Fruit fly (Drosophila melanogaster): ENCODE measurements around the gene Brf.

Brf gene

DNA sequence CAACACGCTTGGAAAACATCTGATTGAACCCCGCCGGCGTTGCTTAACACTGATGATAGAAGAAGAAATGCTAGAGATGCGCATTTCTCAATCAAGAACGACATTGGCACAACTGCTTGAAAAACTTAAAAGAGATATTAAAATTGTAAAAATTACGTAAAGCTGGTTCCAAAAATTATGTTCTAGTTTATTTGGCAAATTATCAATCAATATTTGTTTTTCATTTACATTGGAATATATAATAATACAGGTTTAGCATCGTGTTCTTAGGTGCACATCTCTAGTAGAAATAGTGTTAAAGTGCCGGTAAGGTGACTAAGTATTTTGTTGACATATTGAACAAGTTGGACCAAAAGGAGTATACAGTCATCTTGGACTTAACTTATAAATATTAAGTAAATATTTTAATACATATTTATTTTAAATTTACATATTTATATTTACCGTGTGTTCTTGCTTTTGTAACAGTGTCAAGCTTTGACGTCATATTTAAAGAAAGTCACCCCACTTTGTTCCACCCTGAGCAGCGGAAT is at the start of gene Brf, which contains the start of gene sds22 (continued):
- TF ChIP-seq ATbp (GFP tag; optimal IDR thresholded peaks at IDR 0.05) (peak; percentile 69), CG4707 (GFP tag; optimal IDR thresholded peaks at IDR 0.05) (peak; percentile 54), Awh (GFP tag; IDR thresholded peaks at IDR 0.05) (peak; percentile 79; the same call in 1 of the 2 replicates), CG8281 (tag; optimal IDR thresholded peaks at IDR 0.05) (peak; percentile 85), ranshi (GFP tag; IDR thresholded peaks at IDR 0.05) (peak; percentile 95), oc (tag; optimal IDR thresholded peaks at IDR 0.05) (peak; percentile 88), gcm2 (GFP tag; optimal IDR thresholded peaks at IDR 0.05) (peak; percentile 87), Sox102F (GFP tag; optimal IDR thresholded peaks at IDR 0.05) (peak; percentile 95), CG17186 (GFP tag; optimal IDR thresholded peaks at IDR 0.05) (peak; percentile 88), CG9797 (GFP tag; optimal IDR thresholded peaks at IDR 0.05) (peak; percentile 53), sob (GFP tag; IDR thresholded peaks at IDR 0.05) (peak; percentile 96), tup (GFP tag; optimal IDR thresholded peaks at IDR 0.05) (peak; percentile 93), Hr78 (GFP tag; optimal IDR thresholded peaks at IDR 0.05) (peak in 1 of 2 experiments; percentile 77), pb (GFP tag; optimal IDR thresholded peaks at IDR 0.05) (peak; percentile 84), Dp (GFP tag; optimal IDR thresholded peaks at IDR 0.05) (peak; percentile 32), CG11696 (GFP tag; IDR thresholded peaks at IDR 0.05) (peak; percentile 71; the same call in 1 of the 2 replicates), CG13287 (GFP tag; IDR thresholded peaks at IDR 0.05; ENCODE audit: partially characterized antibody) (peak; percentile 83), stc (GFP tag; IDR thresholded peaks at IDR 0.05) (peak; percentile 85), HLHmδ (GFP tag; optimal IDR thresholded peaks at IDR 0.05) (no peak), CG11695 (GFP tag; IDR thresholded peaks at IDR 0.05) (peak; percentile 87), salm (tag; optimal IDR thresholded peaks at IDR 0.05) (peak; percentile 78), CG5953 (GFP tag; IDR thresholded peaks at IDR 0.05) (peak; percentile 27; the same call in 1 of the 2 replicates), Fer2 (tag; optimal IDR thresholded peaks at IDR 0.05) (peak; percentile 96), slou (GFP tag; optimal IDR thresholded peaks at IDR 0.05) (peak; percentile 96), CG11560 (tag; IDR thresholded peaks at IDR 0.05) (peak; percentile 87), E2f2 (GFP tag; IDR thresholded peaks at IDR 0.05) (peak; percentile 73), dimm (GFP tag; IDR thresholded peaks at IDR 0.05) (peak; percentile 77), D19A (tag; optimal IDR thresholded peaks at IDR 0.05) (peak; percentile 87), Hmr (GFP tag; optimal IDR thresholded peaks at IDR 0.05) (peak; percentile 94), CG10565 (GFP tag; optimal IDR thresholded peaks at IDR 0.05) (peak; percentile 88), Lhr (GFP tag; optimal IDR thresholded peaks at IDR 0.05) (peak; percentile 84), CG4820 (GFP tag; optimal IDR thresholded peaks at IDR 0.05) (peak; percentile 96), Dek (tag; optimal IDR thresholded peaks at IDR 0.05) (peak; percentile 93), NFAT (GFP tag; IDR thresholded peaks at IDR 0.05) (peak; percentile 89), cato (GFP tag; optimal IDR thresholded peaks at IDR 0.05; ENCODE audit: borderline replicate concordance) (peak; percentile 89), CrebB (tag; optimal IDR thresholded peaks at IDR 0.05) (peak; percentile 88), Optix (GFP tag; IDR thresholded peaks at IDR 0.05) (peak; percentile 58; the same call in 2 of the 3 replicates), Dip3 (GFP tag; optimal IDR thresholded peaks at IDR 0.05) (peak; percentile 97), Meics (GFP tag; optimal IDR thresholded peaks at IDR 0.05) (peak; percentile 94), insv (GFP tag; optimal IDR thresholded peaks at IDR 0.05) (peak in 1 of 2 experiments; percentile 78), CG10959 (GFP tag; IDR thresholded peaks at IDR 0.05) (peak; percentile 90), unc-4 (GFP tag; IDR thresholded peaks at IDR 0.05; ENCODE audit: partially characterized antibody) (peak; percentile 79), CG2678 (tag; optimal IDR thresholded peaks at IDR 0.05) (peak; percentile 96), CG31388 (GFP tag; optimal IDR thresholded peaks at IDR 0.05) (peak; percentile 95), CG18764 (GFP tag; optimal IDR thresholded peaks at IDR 0.05) (peak; percentile 95), CG9215 (GFP tag; IDR thresholded peaks at IDR 0.05) (peak; percentile 95), Rfx (GFP tag; IDR thresholded peaks at IDR 0.05) (peak; percentile 97), Usf (GFP tag; optimal IDR thresholded peaks at IDR 0.05) (peak; percentile 93), chm (GFP tag; IDR thresholded peaks at IDR 0.05) (peak; percentile 73), sens (GFP tag) (peak; percentile 99)
